Fruit fly (Drosophila melanogaster) whole organism, prepupa: ENCODE data around the gene Cht11.

ENCODE experiments used
- CG6276 ChIP-seq: fragments of 200-800 bp; sonication (Bioruptor generic); optimal IDR thresholded peaks from 2 replicates; lab custom pipeline; 2017; ENCODE audit warnings: missing biosample characterization, mild to moderate bottlenecking, missing genetic modification characterization
- Lpt ChIP-seq: fragments of 200-800 bp; sonication (Bioruptor generic); optimal IDR thresholded peaks from 3 replicates; lab custom pipeline; 2016; ENCODE audit warnings: missing biosample characterization, missing genetic modification characterization
- acj6 ChIP-seq: fragments of 200-800 bp; sonication (Bioruptor generic); optimal IDR thresholded peaks from 3 replicates; lab custom pipeline; 2016; ENCODE audit warnings: missing biosample characterization, missing genetic modification characterization
- esn ChIP-seq: fragments of 200-800 bp; sonication (Bioruptor generic); optimal IDR thresholded peaks from 2 replicates; lab custom pipeline; 2016; ENCODE audit warnings: missing biosample characterization, mild to moderate bottlenecking, missing genetic modification characterization, moderate library complexity
- svp ChIP-seq: fragments of 200-800 bp; sonication (Bioruptor generic); peaks from one replicate; lab custom pipeline; 2016; ENCODE audit warnings: missing biosample characterization, missing genetic modification characterization

- TF ChIP-seq acj6 (GFP tag; lab: Kevin White, UChicago) (peak; percentile 68), svp (GFP tag; lab: Kevin White, UChicago) (peak; percentile 94), Lpt (GFP tag; lab: Kevin White, UChicago) (peak; percentile 10), CG6276 (GFP tag; lab: Kevin White, UChicago) (peak; percentile 80), esn (GFP tag; lab: Kevin White, UChicago) (peak; percentile 85)
These were observed 12.3 kb upstream of the Cht11 start for dm6 chrX:6861523-6862077.
